Worm (Caenorhabditis elegans) whole organism, L1 larva: ENCODE data around the gene nfm-1.

Source experiments
- C34B4.2 ChIP-seq: sonication (generic microtip); optimal IDR thresholded peaks from 2 replicates; lab custom pipeline; 2017; ENCODE audit warnings: mild to moderate bottlenecking, missing genetic modification characterization, missing compliant biosample characterization
- ceh-82 ChIP-seq, 3 experiments: fragments of 150-350 bp in 1 of 3; sonication (generic microtip) in 2 of 3; optimal IDR thresholded peaks; 2 replicates each; lab custom pipeline; 2014 to 2017; ENCODE audit warnings: missing biosample characterization in 3 of 3, missing genetic modification characterization in 3 of 3
- fkh-4 ChIP-seq: sonication (generic microtip); optimal IDR thresholded peaks from 2 replicates; lab custom pipeline; 2016; ENCODE audit warnings: missing compliant biosample characterization, missing genetic modification characterization, borderline replicate concordance
- zag-1 ChIP-seq: fragments of 150-350 bp; optimal IDR thresholded peaks from 2 replicates; lab custom pipeline; 2014; ENCODE audit warnings: missing biosample characterization, missing genetic modification characterization

ce11 chrIII:6123647-6124046 lies 35.6 kb upstream of the nfm-1 start:
- TF ChIP-seq C34B4.2 (tag; lab: Kevin White, UChicago) (no peak), ceh-82 (tag; optimal IDR thresholded peaks at IDR 0.05; lab: Kevin White, UChicago) (no peak), fkh-4 (no peak), zag-1 (no peak)
